Worm (Caenorhabditis elegans): Measurements from ENCODE around the gene F11G11.4.

DNA sequence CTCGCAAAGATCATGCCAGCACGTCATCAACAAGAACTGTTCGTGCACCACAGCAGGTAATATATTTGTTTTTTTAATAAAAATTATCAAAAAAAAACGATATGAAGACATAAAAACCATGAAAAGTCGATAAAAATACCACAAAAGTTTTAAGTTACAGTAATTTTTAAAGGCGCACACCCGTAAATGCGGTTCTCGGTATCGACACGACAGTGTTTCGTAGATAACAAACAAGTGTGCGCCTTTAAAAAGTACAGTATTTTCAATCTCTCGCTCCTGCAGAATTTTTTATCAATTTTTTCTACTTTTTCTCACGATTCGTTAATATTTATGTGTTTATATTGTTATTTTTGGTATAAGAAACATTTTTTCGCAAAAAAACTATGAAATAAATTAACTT is 44.9 kb downstream of the F11G11.4 start:
- TF ChIP-seq klf-2 (GFP tag; conservative IDR thresholded peaks at IDR 0.05) (no peak), med-1 (GFP tag; optimal IDR thresholded peaks at IDR 0.05; ENCODE audit: insufficient read depth) (no peak), T22C8.4 (GFP tag; IDR thresholded peaks at IDR 0.05) (no peak), ztf-29 (GFP tag; IDR thresholded peaks at IDR 0.05) (no peak), flt-1 (GFP tag; IDR thresholded peaks at IDR 0.05) (no peak), ztf-23 (GFP tag; IDR thresholded peaks at IDR 0.05) (no peak), ref-1 (GFP tag; conservative IDR thresholded peaks at IDR 0.05) (no peak), cog-1 (tag; optimal IDR thresholded peaks at IDR 0.05) (no peak), tab-1 (GFP tag; IDR thresholded peaks at IDR 0.05) (no peak)
